Fruit fly (Drosophila melanogaster): ENCODE data around the gene Nop56.

Nop56 gene

dm6 chr3R:22379942-22380341, 40.9 kb downstream of the Nop56 start, which contains the start of gene CG34149 (continued):
- TF ChIP-seq CHES-1-like (GFP tag; optimal IDR thresholded peaks at IDR 0.05) (no peak), CG10462 (GFP tag; optimal IDR thresholded peaks at IDR 0.05) (no peak), Scr (GFP tag; IDR thresholded peaks at IDR 0.05; ENCODE audit: partially characterized antibody) (peak; percentile 59), Ada2b (GFP tag; IDR thresholded peaks at IDR 0.05) (no peak), HmgZ (tag; optimal IDR thresholded peaks at IDR 0.05) (no peak), Xrp1 (GFP tag; IDR thresholded peaks at IDR 0.05) (no peak), E2f2 (GFP tag; IDR thresholded peaks at IDR 0.05) (peak; percentile 84), pho (GFP tag; optimal IDR thresholded peaks at IDR 0.05) (no peak), Spps (tag; optimal IDR thresholded peaks at IDR 0.05) (no peak), CG7786 (GFP tag; optimal IDR thresholded peaks at IDR 0.05) (no peak), CG9609 (GFP tag; optimal IDR thresholded peaks at IDR 0.05) (no peak), E2f1 (GFP tag; IDR thresholded peaks at IDR 0.05) (no peak), shn (GFP tag; optimal IDR thresholded peaks at IDR 0.05) (no peak), CG6683 (GFP tag; optimal IDR thresholded peaks at IDR 0.05) (no peak), CG11696 (GFP tag; IDR thresholded peaks at IDR 0.05) (no peak), Tbp (GFP tag; optimal IDR thresholded peaks at IDR 0.05) (no peak), CG13775 (GFP tag; optimal IDR thresholded peaks at IDR 0.05) (no peak), bowl (GFP tag; IDR thresholded peaks at IDR 0.05) (no peak), CG8089 (GFP tag; optimal IDR thresholded peaks at IDR 0.05) (no peak), ato (GFP tag; IDR thresholded peaks at IDR 0.05; ENCODE audit: partially characterized antibody) (peak; percentile 34; the same call in 1 of the 2 replicates), Dbx (GFP tag; IDR thresholded peaks at IDR 0.05) (no peak), HLH4C (GFP tag; IDR thresholded peaks at IDR 0.05; ENCODE audit: partially characterized antibody) (peak; percentile 74), Poxn (GFP tag; IDR thresholded peaks at IDR 0.05) (no peak), bbx (GFP tag; IDR thresholded peaks at IDR 0.05; ENCODE audit: partially characterized antibody) (peak; percentile 61), jumu (GFP tag; optimal IDR thresholded peaks at IDR 0.05) (no peak), lov (optimal IDR thresholded peaks at IDR 0.05) (no peak), lov (GFP tag; IDR thresholded peaks at IDR 0.05) (no peak), PHDP (tag; optimal IDR thresholded peaks at IDR 0.05) (no peak), Kr (GFP tag; optimal IDR thresholded peaks at IDR 0.05) (no peak), pita (GFP tag; optimal IDR thresholded peaks at IDR 0.05) (no peak), CG8924 (tag; optimal IDR thresholded peaks at IDR 0.05) (no peak), MTF-1 (GFP tag; optimal IDR thresholded peaks at IDR 0.05; ENCODE audit: borderline replicate concordance) (no peak), tio (GFP tag; optimal IDR thresholded peaks at IDR 0.05) (no peak), tin (GFP tag; optimal IDR thresholded peaks at IDR 0.05) (no peak), fd102C (GFP tag; optimal IDR thresholded peaks at IDR 0.05) (no peak), Oli (tag; optimal IDR thresholded peaks at IDR 0.05) (no peak), CG12236 (GFP tag; optimal IDR thresholded peaks at IDR 0.05) (no peak), sr (GFP tag; IDR thresholded peaks at IDR 0.05) (no peak), CG12769 (tag; optimal IDR thresholded peaks at IDR 0.05) (no peak), H15 (GFP tag; IDR thresholded peaks at IDR 0.05) (no peak), Ets65A (GFP tag) (no peak), CG4282 (GFP tag; optimal IDR thresholded peaks at IDR 0.05) (no peak), Neu2 (GFP tag; optimal IDR thresholded peaks at IDR 0.05; ENCODE audit: borderline replicate concordance) (no peak), ind (GFP tag; optimal IDR thresholded peaks at IDR 0.05) (no peak), CG6689 (GFP tag; IDR thresholded peaks at IDR 0.05) (no peak), Sry-β (GFP tag; optimal IDR thresholded peaks at IDR 0.05) (no peak), CG34422 (GFP tag; IDR thresholded peaks at IDR 0.05) (no peak), gfzf (GFP tag; optimal IDR thresholded peaks at IDR 0.05) (no peak), ken (GFP tag; IDR thresholded peaks at IDR 0.05) (no peak), CG12744 (GFP tag; optimal IDR thresholded peaks at IDR 0.05) (no peak), NK7.1 (GFP tag; optimal IDR thresholded peaks at IDR 0.05) (no peak), CG11093 (GFP tag; IDR thresholded peaks at IDR 0.05) (no peak), CG2120 (GFP tag; optimal IDR thresholded peaks at IDR 0.05) (no peak)

Measured in whole organism, embryonic.